Worm (Caenorhabditis elegans) whole organism, L4 larva: ENCODE results near the gene Y39G8C.2.

Experiments used
- lim-7 ChIP-seq: fragments of 200-800 bp; sonication (Bioruptor generic); IDR thresholded peaks from 2 replicates; pipeline ENCODE4 v1.3.6; 2022; ENCODE audit warnings: missing genetic modification characterization, missing compliant biosample characterization
- nhr-6 ChIP-seq: fragments of 150-350 bp; optimal IDR thresholded peaks from 2 replicates; lab custom pipeline; 2014; ENCODE audit warnings: missing biosample characterization, missing genetic modification characterization
- nhr-76 ChIP-seq: fragments of 150-350 bp; optimal IDR thresholded peaks from 2 replicates; lab custom pipeline; 2014; ENCODE audit warnings: missing biosample characterization, missing genetic modification characterization
- pqm-1 ChIP-seq: sonication (generic microtip); optimal IDR thresholded peaks from 2 replicates; lab custom pipeline; 2017; ENCODE audit warnings: missing biosample characterization, missing genetic modification characterization
- snpc-4 ChIP-seq: fragments of 150-350 bp; optimal IDR thresholded peaks from 2 replicates; lab custom pipeline; 2014; ENCODE audit warnings: missing biosample characterization, missing genetic modification characterization
- unc-130 ChIP-seq: sonication (generic microtip); optimal IDR thresholded peaks from 2 replicates; lab custom pipeline; 2016; ENCODE audit warnings: missing genetic modification reagents, missing genetic modification characterization, missing compliant biosample characterization

DNA sequence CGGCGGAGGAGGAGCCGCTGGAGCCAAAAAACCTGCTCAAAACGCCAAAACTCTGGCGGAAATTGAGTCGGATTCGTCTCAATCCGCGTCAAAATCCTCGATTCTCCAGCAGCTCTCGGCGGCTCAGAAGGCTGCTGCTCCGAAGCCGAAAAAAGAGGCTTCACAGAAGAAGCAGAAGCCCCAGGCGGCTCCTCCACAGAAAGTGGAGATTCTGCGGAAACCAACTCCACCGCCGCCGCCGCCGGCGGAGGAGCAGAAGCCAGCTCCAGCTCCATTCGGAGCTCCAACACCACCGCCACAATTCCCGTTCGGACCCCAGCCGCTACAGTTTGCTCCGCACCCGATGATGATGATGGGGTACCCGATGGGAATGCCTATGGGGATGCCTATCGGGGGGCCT is 10.5 kb downstream of the Y39G8C.2 start:
- TF ChIP-seq snpc-4 (no peak), lim-7 (GFP tag; lab: Robert Waterston, UW) (no peak), pqm-1 (no peak), nhr-76 (tag; lab: Kevin White, UChicago) (no peak), nhr-6 (no peak), unc-130 (GFP tag; lab: Kevin White, UChicago) (no peak)
